Worm (Caenorhabditis elegans): Measurements from ENCODE around the gene T13C5.6.

- TF ChIP-seq B0310.2 (tag; optimal IDR thresholded peaks at IDR 0.05) (no peak), F13C5.2 (tag; optimal IDR thresholded peaks at IDR 0.05) (no peak), ama-1 (optimal IDR thresholded peaks at IDR 0.05) (no peak), flt-1 (GFP tag; IDR thresholded peaks at IDR 0.05) (no peak), ets-7 (tag; optimal IDR thresholded peaks at IDR 0.05) (no peak), hmbx-1 (tag; optimal IDR thresholded peaks at IDR 0.05) (no peak), tbx-37 (GFP tag; conservative IDR thresholded peaks at IDR 0.05) (no peak), tbx-11 (GFP tag; IDR thresholded peaks at IDR 0.05) (no peak), hmg-4 (GFP tag; optimal IDR thresholded peaks at IDR 0.05) (no peak)
These were observed 47.1 kb downstream of the T13C5.6 start, which contains the start of gene odd-2 for ce11 chrX:6160427-6160826.
